Fruit fly (Drosophila melanogaster) whole organism, embryonic: ENCODE results near the gene Nph.

Experiments
- Adf1 ChIP-seq: fragments of 200-800 bp; sonication (Bioruptor generic); IDR thresholded peaks from 2 replicates; pipeline ENCODE4 v1.3.6; 2022; ENCODE audit warnings: missing biosample characterization, missing genetic modification characterization
- Antp ChIP-seq: fragments of 200-800 bp; sonication (Bioruptor generic); optimal IDR thresholded peaks from 3 replicates; lab custom pipeline; 2016; ENCODE audit warnings: missing biosample characterization, missing genetic modification characterization
- B-H2 ChIP-seq: fragments of 200-800 bp; sonication (Bioruptor generic); optimal IDR thresholded peaks from 2 replicates; lab custom pipeline; 2018; ENCODE audit warnings: missing biosample characterization, mild to moderate bottlenecking, missing genetic modification characterization
- C15 ChIP-seq: fragments of 200-800 bp; sonication (Bioruptor generic); IDR thresholded peaks from 3 replicates; pipeline ENCODE4 v1.3.6; 2022; ENCODE audit warnings: missing biosample characterization, missing genetic modification characterization
- CG10979 ChIP-seq: fragments of 200-800 bp; sonication (Bioruptor generic); optimal IDR thresholded peaks from 2 replicates; lab custom pipeline; 2018; ENCODE audit warnings: missing biosample characterization, mild to moderate bottlenecking, missing genetic modification characterization, moderate library complexity
- CG11093 ChIP-seq: fragments of 200-800 bp; sonication (Bioruptor generic); IDR thresholded peaks from 3 replicates; pipeline ENCODE4 v1.3.6; 2022; ENCODE audit warnings: missing biosample characterization, missing genetic modification characterization
- CG13624 ChIP-seq: fragments of 200-800 bp; sonication (Bioruptor generic); optimal IDR thresholded peaks from 2 replicates; lab custom pipeline; 2016; ENCODE audit warnings: missing biosample characterization, missing genetic modification characterization
- CG14441 ChIP-seq: fragments of 200-800 bp; sonication (Bioruptor generic); IDR thresholded peaks from 2 replicates; pipeline ENCODE4 v1.3.6; 2022; ENCODE audit warnings: missing biosample characterization, missing genetic modification characterization
- CG14667 ChIP-seq: fragments of 200-800 bp; sonication (Bioruptor generic); IDR thresholded peaks from 2 replicates; pipeline ENCODE4 v1.3.6; 2022; ENCODE audit warnings: missing biosample characterization, missing genetic modification characterization
- CG15073 ChIP-seq: fragments of 200-800 bp; sonication (Bioruptor generic); optimal IDR thresholded peaks from 2 replicates; lab custom pipeline; 2016; ENCODE audit warnings: missing biosample characterization, missing genetic modification characterization
- CG15601 ChIP-seq: fragments of 200-800 bp; sonication (Bioruptor generic); optimal IDR thresholded peaks from 3 replicates; lab custom pipeline; 2019; ENCODE audit warnings: missing biosample characterization, mild to moderate bottlenecking, missing genetic modification characterization, moderate library complexity
- CG17385 ChIP-seq: fragments of 200-800 bp; sonication (Bioruptor generic); optimal IDR thresholded peaks from 3 replicates; lab custom pipeline; 2018; ENCODE audit warnings: missing biosample characterization, mild to moderate bottlenecking, missing genetic modification characterization
- CG17802 ChIP-seq: fragments of 200-800 bp; sonication (Bioruptor generic); optimal IDR thresholded peaks from 2 replicates; lab custom pipeline; 2018; ENCODE audit warnings: missing biosample characterization, mild to moderate bottlenecking, missing genetic modification characterization, moderate library complexity
- CG17829 ChIP-seq: fragments of 200-800 bp; optimal IDR thresholded peaks from 2 replicates; lab custom pipeline; 2019; ENCODE audit warnings: missing biosample characterization, mild to moderate bottlenecking, missing genetic modification characterization, moderate library complexity
- CG1832 ChIP-seq: fragments of 200-800 bp; sonication (Bioruptor generic); optimal IDR thresholded peaks from 2 replicates; lab custom pipeline; 2017; ENCODE audit warnings: missing biosample characterization, mild to moderate bottlenecking, missing genetic modification characterization, inconsistent platforms
- CG2129 ChIP-seq: fragments of 200-800 bp; sonication (Bioruptor generic); IDR thresholded peaks from 2 replicates; pipeline ENCODE4 v1.3.6; 2022; ENCODE audit warnings: missing biosample characterization, missing genetic modification characterization; ENCODE audit not compliant: partially characterized antibody
- CG34376 ChIP-seq: fragments of 200-800 bp; sonication (Bioruptor generic); optimal IDR thresholded peaks from 2 replicates; lab custom pipeline; 2018; ENCODE audit warnings: missing biosample characterization, mild to moderate bottlenecking, missing genetic modification characterization
- CG6254 ChIP-seq: fragments of 200-800 bp; sonication (Bioruptor generic); optimal IDR thresholded peaks from 3 replicates; lab custom pipeline; 2017; ENCODE audit warnings: mild to moderate bottlenecking, missing biosample characterization, missing genetic modification reagents, missing genetic modification characterization
- CG7963 ChIP-seq: fragments of 200-800 bp; sonication (Bioruptor generic); IDR thresholded peaks from 3 replicates; pipeline ENCODE4 v1.3.6; 2022; ENCODE audit warnings: missing biosample characterization, missing genetic modification characterization; ENCODE audit not compliant: partially characterized antibody
- Camta ChIP-seq: fragments of 200-800 bp; sonication (Bioruptor generic); optimal IDR thresholded peaks from 2 replicates; lab custom pipeline; 2016; ENCODE audit warnings: missing biosample characterization, missing genetic modification characterization
- Chrac-16 ChIP-seq: fragments of 200-800 bp; sonication (Bioruptor generic); optimal IDR thresholded peaks from 3 replicates; lab custom pipeline; 2016; ENCODE audit warnings: missing biosample characterization, missing genetic modification characterization
- Dip3 ChIP-seq: fragments of 200-800 bp; sonication (Bioruptor generic); optimal IDR thresholded peaks from 3 replicates; lab custom pipeline; 2016; ENCODE audit warnings: missing biosample characterization, missing genetic modification characterization
- Dp ChIP-seq: fragments of 200-800 bp; sonication (Bioruptor generic); optimal IDR thresholded peaks from 2 replicates; lab custom pipeline; 2018; ENCODE audit warnings: missing biosample characterization, mild to moderate bottlenecking, missing genetic modification characterization, moderate library complexity
- Ets65A ChIP-seq: fragments of 200-800 bp; sonication (Bioruptor generic); peaks from one replicate; lab custom pipeline; 2016; ENCODE audit warnings: missing biosample characterization, missing genetic modification characterization
- Gsc ChIP-seq: fragments of 200-800 bp; sonication (Bioruptor generic); IDR thresholded peaks from 2 replicates; pipeline ENCODE4 v1.3.6; 2022; ENCODE audit warnings: missing biosample characterization, missing genetic modification characterization
- HLH54F ChIP-seq: fragments of 200-800 bp; sonication (Bioruptor generic); optimal IDR thresholded peaks from 3 replicates; lab custom pipeline; 2016; ENCODE audit warnings: missing biosample characterization, missing genetic modification characterization
- Hr3 ChIP-seq: fragments of 200-800 bp; sonication (Bioruptor generic); optimal IDR thresholded peaks from 3 replicates; lab custom pipeline; 2016; ENCODE audit warnings: missing biosample characterization, missing genetic modification characterization
- Hsf ChIP-seq: fragments of 200-800 bp; sonication (Bioruptor generic); optimal IDR thresholded peaks from 3 replicates; lab custom pipeline; 2016; ENCODE audit warnings: missing biosample characterization, missing genetic modification characterization
- Meics ChIP-seq: fragments of 200-800 bp; sonication (Bioruptor generic); optimal IDR thresholded peaks from 2 replicates; lab custom pipeline; 2017; ENCODE audit warnings: missing biosample characterization, mild to moderate bottlenecking, missing genetic modification characterization
- NfI ChIP-seq: fragments of 200-800 bp; sonication (Bioruptor generic); optimal IDR thresholded peaks from 3 replicates; lab custom pipeline; 2018; ENCODE audit warnings: missing biosample characterization, mild to moderate bottlenecking, missing genetic modification characterization, moderate library complexity
- Sox102F ChIP-seq: fragments of 200-800 bp; sonication (Bioruptor generic); optimal IDR thresholded peaks from 2 replicates; lab custom pipeline; 2018; ENCODE audit warnings: missing biosample characterization, mild to moderate bottlenecking, missing genetic modification characterization, moderate library complexity
- bab2 ChIP-seq: fragments of 200-800 bp; sonication (Bioruptor generic); optimal IDR thresholded peaks from 2 replicates; lab custom pipeline; 2016; ENCODE audit warnings: missing biosample characterization, missing genetic modification characterization
- bsh ChIP-seq, 2 experiments: fragments of 200-800 bp; sonication (Bioruptor generic); optimal IDR thresholded peaks; 2 replicates each; lab custom pipeline; 2017 to 2018; ENCODE audit warnings: mild to moderate bottlenecking in 2 of 2, missing biosample characterization in 2 of 2, missing genetic modification characterization in 2 of 2, moderate library complexity in 1 of 2
- dati ChIP-seq: fragments of 200-800 bp; sonication (Bioruptor generic); IDR thresholded peaks from 2 replicates; pipeline ENCODE4 v1.3.6; 2022; ENCODE audit warnings: missing biosample characterization, missing genetic modification characterization
- dmrt11E ChIP-seq: fragments of 200-800 bp; sonication (Bioruptor generic); optimal IDR thresholded peaks from 3 replicates; lab custom pipeline; 2018; ENCODE audit warnings: missing biosample characterization, mild to moderate bottlenecking, missing genetic modification characterization, moderate library complexity
- fd3F ChIP-seq: fragments of 200-800 bp; sonication (Bioruptor generic); optimal IDR thresholded peaks from 2 replicates; lab custom pipeline; 2018; ENCODE audit warnings: missing biosample characterization, mild to moderate bottlenecking, missing genetic modification characterization, moderate library complexity
- hbn ChIP-seq: fragments of 200-800 bp; sonication (Bioruptor generic); IDR thresholded peaks from 2 replicates; pipeline ENCODE4 v1.3.6; 2022; ENCODE audit warnings: missing biosample characterization, missing genetic modification characterization; ENCODE audit not compliant: partially characterized antibody
- nmo ChIP-seq: fragments of 200-800 bp; sonication (Bioruptor generic); optimal IDR thresholded peaks from 2 replicates; lab custom pipeline; 2018; ENCODE audit warnings: missing biosample characterization, mild to moderate bottlenecking, missing genetic modification characterization, moderate library complexity
- peb ChIP-seq: fragments of 200-800 bp; sonication (Bioruptor generic); IDR thresholded peaks from 2 replicates; pipeline ENCODE4 v1.3.6; 2022; ENCODE audit warnings: missing biosample characterization, missing genetic modification characterization
- phol ChIP-seq: fragments of 200-800 bp; sonication (Bioruptor generic); optimal IDR thresholded peaks from 3 replicates; lab custom pipeline; 2018; ENCODE audit warnings: missing biosample characterization, mild to moderate bottlenecking, missing genetic modification characterization, moderate library complexity
- sens-2 ChIP-seq: fragments of 200-800 bp; sonication (Bioruptor generic); IDR thresholded peaks from 2 replicates; pipeline ENCODE4 v1.3.6; 2022; ENCODE audit warnings: missing biosample characterization, missing genetic modification characterization
- shn ChIP-seq: fragments of 200-800 bp; sonication (Bioruptor generic); optimal IDR thresholded peaks from 3 replicates; lab custom pipeline; 2016; ENCODE audit warnings: missing biosample characterization, missing genetic modification characterization
- sima ChIP-seq: fragments of 200-800 bp; sonication (Bioruptor generic); optimal IDR thresholded peaks from 2 replicates; lab custom pipeline; 2016; ENCODE audit warnings: missing biosample characterization, missing genetic modification characterization
- so ChIP-seq: fragments of 200-800 bp; sonication (Bioruptor generic); IDR thresholded peaks from 3 replicates; pipeline ENCODE4 v1.3.6; 2022; ENCODE audit warnings: missing biosample characterization, missing genetic modification characterization
- stwl ChIP-seq: fragments of 200-800 bp; sonication (Bioruptor generic); optimal IDR thresholded peaks from 3 replicates; lab custom pipeline; 2018; ENCODE audit warnings: missing biosample characterization, mild to moderate bottlenecking, missing genetic modification characterization, moderate library complexity
- sug ChIP-seq: fragments of 200-800 bp; optimal IDR thresholded peaks from 2 replicates; lab custom pipeline; 2019; ENCODE audit warnings: missing biosample characterization, mild to moderate bottlenecking, missing genetic modification characterization, moderate library complexity
- usp ChIP-seq: fragments of >200 bp; optimal IDR thresholded peaks from 2 replicates; lab custom pipeline; 2017; ENCODE audit warnings: missing biosample characterization, missing genetic modification characterization
- wdn ChIP-seq: fragments of 200-800 bp; sonication (Bioruptor generic); IDR thresholded peaks from 2 replicates; pipeline ENCODE4 v1.3.6; 2022; ENCODE audit warnings: missing biosample characterization, missing genetic modification characterization

Gene Nph

DNA sequence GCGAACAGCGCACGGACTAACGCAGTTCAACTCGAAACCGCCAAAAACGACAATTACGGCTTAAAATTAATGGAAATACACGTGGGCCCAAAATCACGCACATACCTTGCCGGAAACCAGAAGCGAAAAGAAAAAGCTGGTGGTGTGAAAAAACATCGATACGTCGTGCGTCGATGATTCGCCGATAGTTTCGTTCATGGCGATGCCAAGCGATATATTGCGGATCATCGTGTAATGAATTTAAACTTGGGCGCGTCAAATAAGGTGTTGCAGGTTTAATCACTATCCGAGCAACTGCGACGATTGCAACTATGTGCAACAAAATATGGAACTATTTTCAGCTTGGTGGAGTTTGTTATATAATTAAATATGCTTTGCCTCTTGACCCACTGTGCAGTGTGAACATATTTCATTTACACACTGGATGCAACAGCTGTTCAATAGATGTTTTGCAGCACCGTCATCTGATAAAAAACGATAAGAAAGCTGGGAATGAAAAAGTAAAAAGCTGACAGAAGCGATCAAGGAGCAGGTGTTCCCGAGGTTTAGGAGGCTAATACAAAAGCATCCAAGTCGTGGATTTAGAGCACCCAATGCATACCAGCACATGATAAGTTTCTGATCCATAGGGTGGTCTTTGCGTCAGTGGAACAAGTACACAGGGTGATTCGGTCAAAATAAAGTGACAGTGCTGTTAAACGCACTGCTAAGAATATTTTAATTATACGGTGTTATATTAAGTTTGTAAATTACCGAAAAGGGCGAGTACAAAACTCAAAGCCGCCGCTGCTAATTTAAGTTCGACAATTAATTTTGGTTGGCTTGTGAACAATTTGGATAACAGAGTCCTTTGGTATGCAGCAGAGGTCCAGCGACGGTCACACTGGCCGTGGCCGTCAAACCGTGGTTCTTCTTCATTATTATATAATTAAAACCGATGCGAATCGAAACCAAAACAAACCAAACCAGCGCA, 41.7 kb upstream of the Nph start, which contains the start of the genes RpL32 and CG7943 (continued):
- peak; percentile 95 for TF ChIP-seq B-H2 (GFP tag; lab: Kevin White, UChicago)
- no peak for TF ChIP-seq CG1832 (GFP tag; lab: Kevin White, UChicago)
- TF ChIP-seq phol (tag; lab: Kevin White, UChicago): peak; percentile 96
- TF ChIP-seq CG14667 (GFP tag; lab: Robert Waterston, UW): peak; percentile 89
- no peak for TF ChIP-seq usp (GFP tag; lab: Kevin White, UChicago)
- TF ChIP-seq CG13624 (GFP tag; lab: Kevin White, UChicago): peak; percentile 95
- TF ChIP-seq Dp (GFP tag; lab: Kevin White, UChicago): peak; percentile 78
- TF ChIP-seq Hr3 (GFP tag; lab: Kevin White, UChicago): peak; percentile 89
- peak; percentile 91 for TF ChIP-seq wdn (GFP tag; lab: Robert Waterston, UW)
- TF ChIP-seq Chrac-16 (GFP tag; lab: Kevin White, UChicago): peak; percentile 81
- TF ChIP-seq CG11093 (GFP tag; lab: Robert Waterston, UW): peak; percentile 87
- peak; percentile 98 for TF ChIP-seq bab2 (GFP tag; lab: Kevin White, UChicago)
- peak; percentile 96 for TF ChIP-seq sens-2 (GFP tag; lab: Robert Waterston, UW)
- peak; percentile 99 for TF ChIP-seq CG34376 (GFP tag; lab: Kevin White, UChicago)
- TF ChIP-seq CG7963: peak; percentile 100
- TF ChIP-seq CG17802: peak; percentile 84
- peak; percentile 78 for TF ChIP-seq Adf1
- TF ChIP-seq Dip3 (GFP tag; lab: Kevin White, UChicago): peak; percentile 97
- peak in 1 of 2 experiments; percentile 84 for TF ChIP-seq bsh (GFP tag; optimal IDR thresholded peaks at IDR 0.05; lab: Kevin White, UChicago)
- TF ChIP-seq CG15073 (GFP tag; lab: Kevin White, UChicago): peak; percentile 53
- peak; percentile 93 for TF ChIP-seq CG17829 (tag; lab: Kevin White, UChicago)
- peak; percentile 93 for TF ChIP-seq Hsf (GFP tag; lab: Kevin White, UChicago)
- TF ChIP-seq Antp (GFP tag; lab: Kevin White, UChicago): peak; percentile 98
- TF ChIP-seq hbn (GFP tag; lab: Robert Waterston, UW): peak; percentile 100
- peak; percentile 98 for TF ChIP-seq so (GFP tag; lab: Robert Waterston, UW)
- TF ChIP-seq sima: peak; percentile 97
- TF ChIP-seq nmo: peak; percentile 96
- peak; percentile 79 for TF ChIP-seq stwl (tag; lab: Kevin White, UChicago)
- peak; percentile 92 for TF ChIP-seq CG14441 (GFP tag; lab: Robert Waterston, UW)
- peak; percentile 100 for TF ChIP-seq CG6254 (GFP tag; lab: Kevin White, UChicago)
- TF ChIP-seq Gsc: peak; percentile 85
- TF ChIP-seq Sox102F (GFP tag; lab: Kevin White, UChicago): peak; percentile 78
- peak; percentile 86 for TF ChIP-seq CG17385
- TF ChIP-seq shn (GFP tag; lab: Kevin White, UChicago): peak; percentile 95
- peak; percentile 90 for TF ChIP-seq HLH54F (GFP tag; lab: Kevin White, UChicago)
- peak; percentile 92 for TF ChIP-seq peb (GFP tag; lab: Robert Waterston, UW)
- TF ChIP-seq Camta (GFP tag; lab: Kevin White, UChicago): peak; percentile 98
- TF ChIP-seq CG10979 (tag; lab: Kevin White, UChicago): peak; percentile 88
- peak; percentile 99 for TF ChIP-seq Ets65A (GFP tag; lab: Kevin White, UChicago)
- peak; percentile 100 for TF ChIP-seq CG2129
- TF ChIP-seq fd3F (GFP tag; lab: Kevin White, UChicago): peak; percentile 85
- TF ChIP-seq dati (GFP tag; lab: Robert Waterston, UW): peak; percentile 81
- TF ChIP-seq sug (tag; lab: Kevin White, UChicago): peak; percentile 95
- TF ChIP-seq Meics (GFP tag; lab: Kevin White, UChicago): peak; percentile 97
- TF ChIP-seq NfI (GFP tag; lab: Kevin White, UChicago): peak; percentile 96
- TF ChIP-seq dmrt11E (tag; lab: Kevin White, UChicago): peak; percentile 79
- peak; percentile 94 for TF ChIP-seq C15 (GFP tag; lab: Robert Waterston, UW)
- TF ChIP-seq CG15601: peak; percentile 83
